Fruit fly (Drosophila melanogaster): ENCODE results near the gene CG44362.

DNA sequence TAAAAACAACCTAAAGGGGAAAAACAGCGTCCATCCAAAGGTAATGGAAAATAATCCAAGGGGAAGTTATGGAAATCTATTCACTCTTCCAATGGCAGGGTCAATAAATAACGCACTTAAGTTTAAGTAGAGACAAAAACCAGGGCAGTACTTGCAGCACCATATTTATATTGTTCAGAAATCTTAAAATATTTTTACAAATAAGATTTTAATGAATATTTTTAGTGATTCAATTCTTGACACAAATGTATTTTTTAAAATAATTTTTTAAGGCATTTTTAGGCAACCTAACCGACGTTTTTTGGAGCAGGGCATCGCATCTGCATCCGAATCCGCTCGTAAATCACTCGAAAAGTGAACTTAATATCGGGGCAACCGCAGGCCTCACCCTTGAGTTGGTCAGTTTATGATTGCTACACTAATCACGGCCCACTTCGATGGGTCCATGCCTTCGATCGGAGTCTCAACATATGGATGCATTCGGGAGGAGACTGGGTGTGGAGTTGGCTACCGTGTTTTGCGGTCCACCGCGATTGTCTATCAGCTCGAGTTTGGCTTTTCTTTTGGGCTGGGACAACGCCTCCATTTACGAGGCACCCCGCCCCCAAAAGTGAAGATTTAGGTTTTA is 10.0 kb downstream of the CG44362 start:
- TF ChIP-seq Myc (optimal IDR thresholded peaks at IDR 0.05) = no peak
- no peak for TF ChIP-seq Sin3A (optimal IDR thresholded peaks at IDR 0.05)

Data from Kc167 (cell line).